Fruit fly (Drosophila melanogaster): ENCODE measurements around the gene Try29F.

DNA sequence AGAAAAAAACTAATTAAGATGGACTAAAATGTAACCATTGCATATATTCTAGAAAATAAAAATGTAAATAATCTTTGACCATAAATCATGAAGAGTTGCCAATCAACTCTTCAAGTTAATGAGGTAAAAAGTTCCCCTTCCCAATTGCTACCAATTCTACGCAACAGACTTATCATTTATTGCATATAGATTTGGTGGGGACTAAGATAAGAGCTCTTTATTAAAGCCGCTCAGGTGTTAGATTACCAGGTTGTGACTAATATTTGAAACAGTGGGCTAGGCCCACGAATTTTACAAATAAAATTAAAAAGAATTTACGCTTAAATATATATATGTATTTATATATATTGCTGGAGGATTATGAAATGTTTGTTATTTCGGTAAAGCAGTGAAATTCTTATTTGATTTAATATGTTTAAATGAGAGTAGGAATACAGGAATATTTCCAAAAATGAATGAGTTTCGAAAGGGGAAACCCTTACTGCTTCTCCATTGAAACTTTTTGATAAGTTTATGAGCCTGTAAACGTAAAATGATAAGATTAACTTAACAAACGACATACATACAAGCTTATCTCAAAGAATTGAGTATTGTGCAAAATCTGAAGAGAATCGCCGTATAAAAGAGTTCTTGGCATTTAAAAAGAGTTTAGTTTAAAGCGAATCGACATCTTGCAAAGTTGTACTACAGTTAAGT, 13.4 kb downstream of the Try29F start, which contains the start of gene CG13102:
- TF ChIP-seq CG10348 (GFP tag; IDR thresholded peaks at IDR 0.05): no peak
- no peak for TF ChIP-seq CG9948 (tag; optimal IDR thresholded peaks at IDR 0.05)
- no peak for TF ChIP-seq CG13204 (GFP tag; optimal IDR thresholded peaks at IDR 0.05)
- TF ChIP-seq EcR (GFP tag; optimal IDR thresholded peaks at IDR 0.05): no peak

All from whole organism, pupa.